Worm (Caenorhabditis elegans) whole organism, young adult: ENCODE results near the gene F07C4.10.

Experiments
- B0019.2 ChIP-seq: fragments of 200-800 bp; sonication (Bioruptor generic); conservative IDR thresholded peaks from 2 replicates; pipeline ENCODE4 v1.3.6; 2022; ENCODE audit warnings: missing genetic modification reagents, missing genetic modification characterization, missing compliant biosample characterization
- B0336.3 ChIP-seq: fragments of 200-800 bp; sonication (Bioruptor generic); IDR thresholded peaks from 2 replicates; pipeline ENCODE4 v1.3.6; 2022; ENCODE audit warnings: missing genetic modification characterization, missing compliant biosample characterization
- C06A6.2 ChIP-seq: fragments of 200-800 bp; sonication (Bioruptor generic); conservative IDR thresholded peaks from 2 replicates; pipeline ENCODE4 v1.3.6; 2022; ENCODE audit warnings: missing genetic modification characterization, missing compliant biosample characterization
- F37B4.10 ChIP-seq: fragments of 200-800 bp; sonication (Bioruptor generic); IDR thresholded peaks from 2 replicates; pipeline ENCODE4 v1.3.6; 2022; ENCODE audit warnings: missing genetic modification characterization, missing compliant biosample characterization
- K12H6.12 ChIP-seq: fragments of 200-800 bp; sonication (Bioruptor generic); optimal IDR thresholded peaks from 2 replicates; lab custom pipeline; 2018; ENCODE audit warnings: mild to moderate bottlenecking, missing genetic modification characterization, missing compliant biosample characterization
- T07F8.4 ChIP-seq: sonication (generic microtip); optimal IDR thresholded peaks from 2 replicates; lab custom pipeline; 2016; ENCODE audit warnings: mild to moderate bottlenecking, missing genetic modification characterization, moderate library complexity, missing compliant biosample characterization
- akir-1 ChIP-seq: fragments of 200-800 bp; sonication (Bioruptor generic); optimal IDR thresholded peaks from 2 replicates; lab custom pipeline; 2018; ENCODE audit warnings: mild to moderate bottlenecking, missing genetic modification characterization, moderate library complexity, missing compliant biosample characterization
- aptf-2 ChIP-seq: fragments of 200-800 bp; sonication (Bioruptor generic); conservative IDR thresholded peaks from 2 replicates; pipeline ENCODE4 v1.3.6; 2022; ENCODE audit warnings: missing genetic modification reagents, missing genetic modification characterization, missing compliant biosample characterization
- atf-7 ChIP-seq: sonication (generic microtip); optimal IDR thresholded peaks from 2 replicates; lab custom pipeline; 2017; ENCODE audit warnings: mild to moderate bottlenecking, missing genetic modification characterization, missing compliant biosample characterization
- athp-1 ChIP-seq: sonication (generic microtip); optimal IDR thresholded peaks from 2 replicates; lab custom pipeline; 2017; ENCODE audit warnings: mild to moderate bottlenecking, missing genetic modification characterization, missing compliant biosample characterization
- attf-3 ChIP-seq: fragments of 200-800 bp; sonication (Bioruptor generic); conservative IDR thresholded peaks from 2 replicates; pipeline ENCODE4 v1.3.6; 2022; ENCODE audit warnings: missing genetic modification reagents, missing genetic modification characterization, missing compliant biosample characterization
- bed-1 ChIP-seq: fragments of 200-800 bp; sonication (Bioruptor generic); IDR thresholded peaks from 2 replicates; pipeline ENCODE4 v1.3.6; 2022; ENCODE audit warnings: missing genetic modification reagents, missing genetic modification characterization, missing compliant biosample characterization
- cebp-1 ChIP-seq, 2 experiments: fragments of 200-800 bp in 1 of 2; sonication (Bioruptor generic) in 1 of 2; sonication (generic microtip) in 1 of 2; IDR thresholded peaks in 1 of 2; optimal IDR thresholded peaks in 1 of 2; 2 replicates each; pipeline versions ENCODE4 v1.3.6 to Lab custom; 2017 to 2022; ENCODE audit warnings: missing compliant biosample characterization in 2 of 2, missing genetic modification characterization in 2 of 2, mild to moderate bottlenecking in 1 of 2, missing genetic modification reagents in 1 of 2, moderate library complexity in 1 of 2
- ceh-27 ChIP-seq: fragments of 200-800 bp; sonication (Bioruptor generic); optimal IDR thresholded peaks from 2 replicates; lab custom pipeline; 2018; ENCODE audit warnings: mild to moderate bottlenecking, missing genetic modification characterization, moderate library complexity, missing compliant biosample characterization
- ceh-40 ChIP-seq: fragments of 200-800 bp; sonication (Bioruptor generic); IDR thresholded peaks from 2 replicates; pipeline ENCODE4 v1.3.6; 2022; ENCODE audit warnings: missing genetic modification characterization, missing compliant biosample characterization
- chd-7 ChIP-seq: sonication (generic microtip); optimal IDR thresholded peaks from 2 replicates; lab custom pipeline; 2016; ENCODE audit warnings: mild to moderate bottlenecking, missing genetic modification characterization, moderate library complexity, missing compliant biosample characterization
- dox-1 ChIP-seq: fragments of 200-800 bp; sonication (Bioruptor generic); IDR thresholded peaks from 2 replicates; pipeline ENCODE4 v1.3.6; 2022; ENCODE audit warnings: missing genetic modification reagents, missing genetic modification characterization, missing compliant biosample characterization
- dpff-1 ChIP-seq: sonication (generic microtip); optimal IDR thresholded peaks from 2 replicates; lab custom pipeline; 2017; ENCODE audit warnings: mild to moderate bottlenecking, missing genetic modification characterization, missing compliant biosample characterization
- efl-1 ChIP-seq: fragments of 150-350 bp; optimal IDR thresholded peaks from 2 replicates; lab custom pipeline; 2014; ENCODE audit warnings: missing biosample characterization, missing genetic modification reagents, missing genetic modification characterization
- egl-18 ChIP-seq: fragments of 200-800 bp; sonication (Bioruptor generic); IDR thresholded peaks from 2 replicates; pipeline ENCODE4 v1.3.6; 2022; ENCODE audit warnings: missing genetic modification reagents, missing genetic modification characterization, missing compliant biosample characterization
- fkh-3 ChIP-seq: sonication (generic microtip); optimal IDR thresholded peaks from 2 replicates; lab custom pipeline; 2016; ENCODE audit warnings: mild to moderate bottlenecking, missing genetic modification characterization, missing compliant biosample characterization
- him-1 ChIP-seq: sonication (generic microtip); optimal IDR thresholded peaks from 2 replicates; lab custom pipeline; 2016; ENCODE audit warnings: missing genotype, missing genetic modification reagents, missing genetic modification characterization, missing compliant biosample characterization
- hlh-12 ChIP-seq: sonication (generic microtip); optimal IDR thresholded peaks from 2 replicates; lab custom pipeline; 2016; ENCODE audit warnings: missing genetic modification characterization, missing compliant biosample characterization
- hmg-20 ChIP-seq: fragments of 200-800 bp; sonication (Bioruptor generic); IDR thresholded peaks from 2 replicates; pipeline ENCODE4 v1.3.6; 2022; ENCODE audit warnings: missing genetic modification reagents, missing genetic modification characterization, missing compliant biosample characterization
- hsf-1 ChIP-seq: fragments of 200-800 bp; sonication (Bioruptor generic); IDR thresholded peaks from 2 replicates; pipeline ENCODE4 v1.3.6; 2022; ENCODE audit warnings: missing genetic modification reagents, missing genetic modification characterization, missing compliant biosample characterization
- let-526 ChIP-seq: fragments of 200-800 bp; sonication (Bioruptor generic); IDR thresholded peaks from 2 replicates; pipeline ENCODE4 v1.3.6; 2022; ENCODE audit warnings: missing genetic modification reagents, missing genetic modification characterization, missing compliant biosample characterization
- lin-35 ChIP-seq, 3 experiments: fragments of 150-350 bp in 2 of 3; sonication (generic microtip) in 1 of 3; optimal IDR thresholded peaks; 2 replicates each; lab custom pipeline; 2014 to 2018; ENCODE audit warnings: missing biosample characterization in 3 of 3, missing genetic modification characterization in 3 of 3, missing genetic modification reagents in 3 of 3
- lin-40 ChIP-seq: sonication (generic microtip); optimal IDR thresholded peaks from 2 replicates; lab custom pipeline; 2016; ENCODE audit warnings: missing genetic modification characterization, mild to moderate bottlenecking, missing compliant biosample characterization, missing genotype, missing genetic modification reagents
- mes-4 ChIP-seq: sonication (generic microtip); optimal IDR thresholded peaks from 2 replicates; lab custom pipeline; 2016; ENCODE audit warnings: missing genotype, missing genetic modification characterization, missing compliant biosample characterization
- nfya-2 ChIP-seq: fragments of 200-800 bp; sonication (Bioruptor generic); IDR thresholded peaks from 2 replicates; pipeline ENCODE4 v1.3.6; 2022; ENCODE audit warnings: missing genetic modification reagents, missing genetic modification characterization, missing compliant biosample characterization
- nhr-120 ChIP-seq: fragments of 200-800 bp; sonication (Bioruptor generic); IDR thresholded peaks from 2 replicates; pipeline ENCODE4 v1.3.6; 2022; ENCODE audit warnings: missing genetic modification characterization, missing compliant biosample characterization
- snpc-1.3 ChIP-seq: sonication (generic microtip); optimal IDR thresholded peaks from 2 replicates; lab custom pipeline; 2017; ENCODE audit warnings: missing genetic modification characterization, mild to moderate bottlenecking, missing compliant biosample characterization, antibody characterized with exemption, moderate library complexity, missing genotype, missing genetic modification reagents; ENCODE audit not compliant: insufficient read depth
- sptf-2 ChIP-seq: fragments of 200-800 bp; sonication (Bioruptor generic); optimal IDR thresholded peaks from 2 replicates; lab custom pipeline; 2018; ENCODE audit warnings: mild to moderate bottlenecking, missing genetic modification characterization, missing compliant biosample characterization
- tbp1 ChIP-seq: fragments of 200-800 bp; sonication (Bioruptor generic); optimal IDR thresholded peaks from 2 replicates; lab custom pipeline; 2018; ENCODE audit warnings: mild to moderate bottlenecking, missing genetic modification characterization, missing compliant biosample characterization
- unc-62 ChIP-seq: fragments of 150-350 bp; optimal IDR thresholded peaks from 2 replicates; lab custom pipeline; 2014; ENCODE audit warnings: missing biosample characterization, missing genetic modification reagents, missing genetic modification characterization

F07C4.10 gene

DNA sequence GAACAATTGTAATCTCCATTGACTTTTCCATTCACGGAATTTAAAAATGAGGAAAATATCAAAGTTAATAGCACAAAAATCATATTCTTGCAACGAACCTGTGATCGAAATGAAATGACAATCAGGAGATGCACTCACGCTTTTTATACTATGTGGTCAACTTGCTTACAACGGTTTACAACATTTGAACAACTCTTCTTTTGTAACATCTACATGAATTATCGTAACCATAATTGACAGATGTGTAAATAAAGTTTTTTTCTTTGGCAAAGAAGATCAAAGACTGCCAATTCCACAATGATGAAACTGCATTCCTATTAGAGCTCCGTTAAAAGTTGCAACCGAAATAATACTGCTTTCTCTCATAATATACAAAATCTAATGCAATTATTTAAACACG lies at the start of gene F07C4.10:
TSS of gene F07C4.10 (minus strand) at position 101 of the 400 bp plus-strand sequence.
- TF ChIP-seq C06A6.2 (GFP tag; lab: Robert Waterston, UW) (no peak), hlh-12 (tag; lab: Kevin White, UChicago) (no peak), mes-4 (tag; lab: Kevin White, UChicago) (no peak), cebp-1 (GFP tag; IDR thresholded peaks at IDR 0.05; lab: Robert Waterston, UW) (no peak), cebp-1 (tag; optimal IDR thresholded peaks at IDR 0.05; lab: Kevin White, UChicago) (no peak), F37B4.10 (GFP tag; lab: Robert Waterston, UW) (no peak), efl-1 (no peak), B0019.2 (GFP tag; lab: Robert Waterston, UW) (no peak), hmg-20 (GFP tag; lab: Robert Waterston, UW) (no peak), let-526 (no peak), fkh-3 (tag; lab: Kevin White, UChicago) (no peak), ceh-27 (GFP tag; lab: Kevin White, UChicago) (no peak), chd-7 (tag; lab: Kevin White, UChicago) (no peak), dox-1 (GFP tag; lab: Robert Waterston, UW) (no peak), attf-3 (GFP tag; lab: Robert Waterston, UW) (no peak), tbp1 (GFP tag; lab: Kevin White, UChicago) (no peak), dpff-1 (no peak), athp-1 (tag; lab: Kevin White, UChicago) (no peak), K12H6.12 (tag; lab: Kevin White, UChicago) (no peak), atf-7 (tag; lab: Kevin White, UChicago) (no peak)
- TF ChIP-seq, all 124 proteins: peak for 0

DNA sequence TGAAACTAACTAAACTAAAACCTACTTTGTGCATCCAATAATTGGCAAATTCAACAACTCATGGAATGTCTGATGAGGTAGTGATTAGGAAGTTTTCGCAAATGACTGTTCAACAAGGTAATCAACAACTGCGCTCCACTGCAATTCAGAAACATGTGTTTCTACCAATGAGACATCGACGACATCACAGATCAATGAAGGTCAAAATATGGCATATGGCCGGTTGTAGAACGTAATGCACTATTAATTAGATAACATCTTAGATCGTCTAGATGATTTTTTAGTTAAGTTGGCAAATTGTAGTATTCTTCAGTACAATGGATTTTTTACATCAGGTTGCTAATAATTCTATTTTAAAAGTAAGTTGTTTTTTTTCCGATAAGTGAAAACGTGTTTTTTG lies 46.5 kb upstream of the F07C4.10 start, which contains the start of the genes nhr-94 and nhr-152:
TSS of gene nhr-94 (minus strand) at position 147 of the 400 bp plus-strand sequence.
TSS of gene nhr-152 (plus strand) at position 162 of the 400 bp plus-strand sequence.
- TF ChIP-seq attf-3 (GFP tag; lab: Robert Waterston, UW) (no peak), egl-18 (GFP tag; lab: Robert Waterston, UW) (no peak), aptf-2 (GFP tag; lab: Robert Waterston, UW) (no peak), nfya-2 (GFP tag; lab: Robert Waterston, UW) (no peak), atf-7 (tag; lab: Kevin White, UChicago) (no peak), lin-35 (GFP tag; optimal IDR thresholded peaks at IDR 0.05; lab: Kevin White, UChicago) (no peak), bed-1 (GFP tag; lab: Robert Waterston, UW) (no peak), F37B4.10 (GFP tag; lab: Robert Waterston, UW) (no peak), ceh-40 (GFP tag; lab: Robert Waterston, UW) (no peak)

DNA sequence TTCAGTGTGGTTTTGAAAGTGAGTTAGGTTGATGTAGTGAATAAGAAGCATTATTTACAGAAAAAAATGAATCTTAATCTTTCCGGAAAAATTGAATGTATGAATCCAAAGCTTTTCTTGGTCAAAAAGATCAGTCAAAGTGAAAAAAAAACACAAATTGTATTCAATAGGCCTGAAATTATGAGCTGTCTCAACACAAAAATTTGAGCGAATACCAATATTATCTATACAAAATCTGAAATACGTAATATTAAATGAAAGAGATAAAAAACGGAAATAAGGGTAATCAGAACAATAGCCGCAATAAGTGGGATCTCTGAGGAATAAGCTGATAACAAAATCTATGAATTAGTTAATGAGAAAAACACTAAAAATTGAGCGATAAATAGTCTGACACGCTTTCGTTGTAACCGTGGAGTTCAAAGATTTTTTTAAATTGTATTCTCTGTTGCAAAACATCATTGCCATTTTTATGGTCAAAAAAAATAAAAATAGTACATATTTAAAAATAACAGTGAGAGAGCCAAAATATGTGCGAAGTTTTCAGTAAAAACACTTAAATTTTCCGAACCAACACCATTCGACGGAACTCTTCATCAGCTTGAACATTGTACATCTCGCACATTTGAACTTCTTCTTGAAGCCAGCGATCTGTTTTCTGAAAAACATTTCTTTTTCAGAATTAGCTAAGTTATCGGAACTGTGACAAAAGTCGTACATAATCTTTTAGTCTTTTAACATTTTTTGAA lies 44.4 kb upstream of the F07C4.10 start, which contains the start of gene sre-11:
TSS of gene sre-11 (minus strand) at position 51 of the 749 bp plus-strand sequence.
- TF ChIP-seq snpc-1.3 (tag; lab: Kevin White, UChicago) (no peak), ceh-27 (GFP tag; lab: Kevin White, UChicago) (no peak), akir-1 (GFP tag; lab: Kevin White, UChicago) (no peak), cebp-1 (GFP tag; IDR thresholded peaks at IDR 0.05; lab: Robert Waterston, UW) (no peak), cebp-1 (tag; optimal IDR thresholded peaks at IDR 0.05; lab: Kevin White, UChicago) (no peak), T07F8.4 (tag; lab: Kevin White, UChicago) (no peak), attf-3 (GFP tag; lab: Robert Waterston, UW) (no peak), hsf-1 (GFP tag; lab: Robert Waterston, UW) (no peak), bed-1 (GFP tag; lab: Robert Waterston, UW) (no peak), B0336.3 (no peak), nhr-120 (no peak), hmg-20 (GFP tag; lab: Robert Waterston, UW) (no peak), unc-62 (GFP tag; lab: Kevin White, UChicago) (no peak), him-1 (tag; lab: Kevin White, UChicago) (no peak), athp-1 (tag; lab: Kevin White, UChicago) (no peak), sptf-2 (GFP tag; lab: Kevin White, UChicago) (no peak), lin-40 (tag; lab: Kevin White, UChicago) (no peak)
